Worm (Caenorhabditis elegans) whole organism, L2 larva: Measurements from ENCODE around the gene arrd-15.

ENCODE experiments used
- lin-13 ChIP-seq: fragments of 150-350 bp; optimal IDR thresholded peaks from 2 replicates; lab custom pipeline; 2014; ENCODE audit warnings: missing biosample characterization, missing genetic modification reagents, missing genetic modification characterization
- sem-4 ChIP-seq: fragments of 150-350 bp; optimal IDR thresholded peaks from 2 replicates; lab custom pipeline; 2014; ENCODE audit warnings: missing biosample characterization, missing genetic modification reagents, missing genetic modification characterization
- unc-62 ChIP-seq: fragments of 150-350 bp; optimal IDR thresholded peaks from 2 replicates; lab custom pipeline; 2014; ENCODE audit warnings: missing biosample characterization, missing genetic modification reagents, missing genetic modification characterization

DNA sequence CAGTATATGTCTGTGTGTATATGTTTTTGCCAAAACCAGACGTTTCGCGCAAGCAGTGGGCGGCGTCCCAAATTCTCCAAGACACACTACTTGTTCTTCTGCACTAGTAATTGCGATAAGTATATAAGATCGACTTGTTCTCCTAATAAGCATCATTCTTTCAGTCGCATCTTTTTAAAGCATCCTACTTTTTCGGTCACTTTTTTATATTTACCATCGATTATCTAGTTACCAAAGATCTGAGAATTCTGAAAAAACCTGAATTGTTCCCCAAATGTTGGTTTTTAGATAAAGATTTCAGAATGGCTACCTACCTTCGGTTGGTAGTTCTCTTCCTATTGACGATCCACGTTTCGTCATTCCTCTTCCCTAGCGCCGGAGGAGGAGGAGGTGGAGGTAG, 32.2 kb downstream of the arrd-15 start, which contains the start of gene grl-25:
- TF ChIP-seq lin-13 (GFP tag; lab: Kevin White, UChicago) (no peak), sem-4 (no peak), unc-62 (GFP tag; lab: Kevin White, UChicago) (no peak)
